Fruit fly (Drosophila melanogaster) Kc167 (cell line): ENCODE measurements around the gene Ugt36D1.

ENCODE experiments used
- Myc ChIP-seq: fragments of >200 bp; optimal IDR thresholded peaks from 2 replicates; lab custom pipeline; 2017; ENCODE audit warnings: missing external identifiers
- Sin3A ChIP-seq: fragments of >200 bp; optimal IDR thresholded peaks from 2 replicates; lab custom pipeline; 2018; ENCODE audit warnings: missing external identifiers
- h ChIP-seq: fragments of >200 bp; optimal IDR thresholded peaks from 3 replicates; lab custom pipeline; 2018; ENCODE audit warnings: missing external identifiers
- insv ChIP-seq: fragments of >200 bp; optimal IDR thresholded peaks from 3 replicates; lab custom pipeline; 2018; ENCODE audit warnings: missing external identifiers
- psq ChIP-seq: fragments of >200 bp; optimal IDR thresholded peaks from 2 replicates; lab custom pipeline; 2017; ENCODE audit warnings: missing external identifiers
- ttk ChIP-seq: sonication (Bioruptor generic); optimal IDR thresholded peaks from 2 replicates; lab custom pipeline; 2017; ENCODE audit warnings: missing external identifiers

The Ugt36D1 gene

DNA sequence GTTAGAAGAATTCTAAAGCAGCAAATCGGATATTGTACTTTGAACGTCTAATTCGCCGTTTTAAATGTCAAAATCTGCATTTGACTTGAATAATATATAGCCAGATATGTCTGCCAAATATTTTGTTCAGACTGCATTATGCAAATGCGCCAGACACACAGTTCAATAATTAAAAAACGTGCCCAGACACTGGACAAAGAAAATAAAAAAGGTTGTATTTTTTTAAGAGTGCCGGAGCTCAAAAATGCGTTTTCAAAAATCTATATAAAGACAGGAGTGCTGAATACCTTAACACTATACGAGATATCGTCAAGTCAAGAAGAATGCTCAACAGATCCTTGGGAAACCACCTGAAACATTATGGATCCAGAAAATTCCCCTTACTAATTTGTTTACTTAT, 11.0 kb upstream of the Ugt36D1 start, which contains the start of the genes CG17325 and CG42305:
TSS of gene CG17325 (plus strand) at position 301 of the 400 bp plus-strand sequence.
TSS of gene CG42305 (plus strand) at position 301 of the 400 bp plus-strand sequence.
- TF ChIP-seq Myc (lab: Kevin White, UChicago) (no peak), ttk (lab: Kevin White, UChicago) (no peak), psq (lab: Kevin White, UChicago) (no peak), insv (no peak), Sin3A (lab: Kevin White, UChicago) (no peak), h (lab: Kevin White, UChicago) (no peak)

DNA sequence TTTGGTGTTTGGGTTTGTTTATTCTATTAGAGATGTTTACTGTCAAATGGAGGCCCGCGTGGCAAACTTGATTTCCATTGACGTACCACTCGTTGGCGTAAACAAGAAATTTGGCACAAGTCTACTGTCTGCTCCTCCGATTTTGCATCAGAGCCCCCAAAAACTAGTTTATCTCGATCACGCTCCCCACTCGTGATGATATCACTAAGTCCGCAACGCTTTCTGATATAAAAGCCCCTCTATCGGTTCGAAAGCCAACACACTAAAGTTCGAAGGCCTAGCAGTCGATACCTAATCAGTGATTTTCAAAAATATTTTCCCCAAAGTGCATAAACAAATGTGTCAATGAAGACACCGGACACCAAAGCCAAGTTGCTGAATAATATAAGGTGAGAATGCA, 10.6 kb upstream of the Ugt36D1 start:
- TF ChIP-seq ttk (lab: Kevin White, UChicago) (no peak), Sin3A (lab: Kevin White, UChicago) (no peak), insv (no peak), psq (lab: Kevin White, UChicago) (no peak), h (lab: Kevin White, UChicago) (no peak), Myc (lab: Kevin White, UChicago) (no peak)

DNA sequence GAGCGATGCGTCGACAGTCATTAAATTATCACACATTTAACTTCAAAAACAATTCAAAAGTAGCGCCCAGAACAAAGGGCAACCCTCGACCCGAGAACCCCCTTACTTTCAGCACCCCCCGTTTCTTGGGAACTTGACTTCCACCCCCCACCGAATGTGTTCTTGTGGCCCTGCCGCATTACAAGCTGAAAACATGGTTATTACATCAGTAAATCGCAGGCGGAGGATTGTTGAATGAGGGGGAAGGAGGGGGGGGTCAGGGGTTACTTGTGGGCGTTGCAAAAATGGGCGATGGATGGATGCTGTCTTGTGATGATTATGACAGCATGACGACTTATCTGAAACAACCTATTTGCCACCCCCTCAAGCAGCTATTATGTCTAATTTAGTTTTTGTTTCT, 8.2 kb upstream of the Ugt36D1 start:
- no peak for TF ChIP-seq Myc (lab: Kevin White, UChicago)
- no peak for TF ChIP-seq psq (lab: Kevin White, UChicago)
- no peak for TF ChIP-seq h (lab: Kevin White, UChicago)
- no peak for TF ChIP-seq insv
- no peak for TF ChIP-seq ttk (lab: Kevin White, UChicago)
- no peak for TF ChIP-seq Sin3A (lab: Kevin White, UChicago)

DNA sequence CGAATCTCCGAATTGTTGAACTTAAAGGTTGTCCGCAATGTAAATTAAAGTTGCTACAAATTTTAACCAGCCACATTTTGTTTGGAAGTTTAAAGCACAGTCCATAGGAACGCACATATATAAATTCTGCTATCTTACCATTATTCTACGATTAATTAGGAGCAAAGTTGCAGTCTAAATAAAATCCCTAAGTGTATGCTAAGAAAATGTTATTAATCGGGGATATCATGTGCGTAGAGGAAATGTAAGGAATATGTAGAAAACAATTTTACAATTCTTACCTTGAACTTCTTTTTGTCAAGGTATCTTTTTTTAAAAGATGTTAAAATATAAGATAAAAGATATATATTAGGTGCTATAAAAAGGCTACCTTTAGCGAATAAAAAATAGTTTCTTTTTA, 5.0 kb upstream of the Ugt36D1 start:
- TF ChIP-seq Sin3A (lab: Kevin White, UChicago), result no peak
- TF ChIP-seq h (lab: Kevin White, UChicago), result no peak
- TF ChIP-seq ttk (lab: Kevin White, UChicago), result no peak
- no peak for TF ChIP-seq psq (lab: Kevin White, UChicago)
- no peak for TF ChIP-seq insv
- TF ChIP-seq Myc (lab: Kevin White, UChicago), result no peak

DNA sequence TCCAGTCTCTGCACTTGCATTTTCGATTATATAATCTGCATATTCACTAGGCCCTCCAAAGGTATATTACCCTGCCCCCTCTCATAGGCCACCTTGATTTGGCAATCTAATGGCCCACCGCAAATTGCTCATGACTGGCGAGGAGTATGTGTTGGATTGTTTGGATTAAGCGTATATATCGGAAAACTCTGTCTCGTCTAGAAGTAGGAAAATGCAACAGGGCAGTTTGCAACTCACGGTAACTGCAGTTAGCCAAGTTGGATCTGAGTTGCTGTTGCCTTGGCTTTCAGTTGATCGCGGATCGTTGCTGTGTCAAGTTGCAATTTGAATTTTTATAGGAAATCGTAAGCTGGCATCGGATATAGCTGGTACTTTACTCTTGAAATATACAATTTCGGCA, 4.3 kb upstream of the Ugt36D1 start, which contains the start of gene Ugt36F1:
TSS of gene Ugt36F1 (plus strand) at position 301 of the 400 bp plus-strand sequence.
- TF ChIP-seq psq (lab: Kevin White, UChicago), result no peak
- TF ChIP-seq insv, result no peak
- no peak for TF ChIP-seq Sin3A (lab: Kevin White, UChicago)
- TF ChIP-seq ttk (lab: Kevin White, UChicago), result no peak
- TF ChIP-seq Myc (lab: Kevin White, UChicago), result no peak
- TF ChIP-seq h (lab: Kevin White, UChicago), result no peak

DNA sequence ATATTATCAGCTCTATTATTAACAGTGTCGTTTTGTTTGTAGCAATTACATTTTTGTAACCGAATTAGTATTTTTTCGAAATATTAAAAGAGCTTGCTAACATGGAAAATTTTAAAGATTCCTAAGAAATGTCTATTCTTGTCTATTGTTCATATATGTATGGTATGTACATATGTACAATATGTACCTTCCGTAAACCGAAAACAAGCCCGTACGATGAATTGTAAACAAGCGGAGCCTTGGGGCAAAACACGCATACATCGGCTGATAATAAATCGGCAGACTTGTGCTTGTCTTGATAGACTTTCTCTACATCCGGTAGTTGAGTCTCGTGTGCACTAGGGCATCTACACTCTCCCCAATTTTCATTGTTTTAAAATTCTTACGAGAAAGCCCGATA, 543 bp upstream of the Ugt36D1 start:
- TF ChIP-seq Sin3A (lab: Kevin White, UChicago) (no peak), ttk (lab: Kevin White, UChicago) (no peak), insv (no peak), h (lab: Kevin White, UChicago) (no peak), psq (lab: Kevin White, UChicago) (no peak), Myc (lab: Kevin White, UChicago) (no peak)

DNA sequence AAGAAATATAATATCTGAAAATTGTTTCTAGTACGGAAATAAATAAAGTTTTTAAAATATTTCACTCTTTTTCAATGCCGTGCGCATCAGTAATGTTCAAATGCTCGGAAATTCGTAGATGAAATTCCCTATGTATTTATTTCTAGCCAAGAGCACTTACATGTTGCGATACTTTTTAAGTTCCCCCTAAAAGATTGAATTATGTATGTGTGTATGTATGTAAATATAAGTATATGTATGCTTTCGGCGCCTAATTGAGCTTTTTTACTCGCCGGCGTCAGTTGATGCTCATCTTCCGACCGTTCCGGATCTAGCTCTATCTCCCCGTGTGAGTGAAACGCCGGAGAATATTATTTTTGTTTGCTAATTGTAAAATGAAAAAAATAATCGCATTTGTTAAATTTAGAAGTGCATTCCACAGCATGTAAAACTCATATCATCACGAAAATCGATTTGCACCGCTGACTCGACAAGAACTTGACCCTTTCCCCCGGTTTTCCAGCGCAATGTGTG, 3.2 kb downstream of the Ugt36D1 start, which contains the start of gene Ugt36E1:
TSS of gene Ugt36E1 (plus strand) at position 275 of the 513 bp plus-strand sequence.
- no peak for TF ChIP-seq insv
- no peak for TF ChIP-seq Sin3A (lab: Kevin White, UChicago)
- TF ChIP-seq psq (lab: Kevin White, UChicago), result no peak
- TF ChIP-seq h (lab: Kevin White, UChicago), result no peak
- TF ChIP-seq ttk (lab: Kevin White, UChicago), result no peak
- TF ChIP-seq Myc (lab: Kevin White, UChicago), result no peak

DNA sequence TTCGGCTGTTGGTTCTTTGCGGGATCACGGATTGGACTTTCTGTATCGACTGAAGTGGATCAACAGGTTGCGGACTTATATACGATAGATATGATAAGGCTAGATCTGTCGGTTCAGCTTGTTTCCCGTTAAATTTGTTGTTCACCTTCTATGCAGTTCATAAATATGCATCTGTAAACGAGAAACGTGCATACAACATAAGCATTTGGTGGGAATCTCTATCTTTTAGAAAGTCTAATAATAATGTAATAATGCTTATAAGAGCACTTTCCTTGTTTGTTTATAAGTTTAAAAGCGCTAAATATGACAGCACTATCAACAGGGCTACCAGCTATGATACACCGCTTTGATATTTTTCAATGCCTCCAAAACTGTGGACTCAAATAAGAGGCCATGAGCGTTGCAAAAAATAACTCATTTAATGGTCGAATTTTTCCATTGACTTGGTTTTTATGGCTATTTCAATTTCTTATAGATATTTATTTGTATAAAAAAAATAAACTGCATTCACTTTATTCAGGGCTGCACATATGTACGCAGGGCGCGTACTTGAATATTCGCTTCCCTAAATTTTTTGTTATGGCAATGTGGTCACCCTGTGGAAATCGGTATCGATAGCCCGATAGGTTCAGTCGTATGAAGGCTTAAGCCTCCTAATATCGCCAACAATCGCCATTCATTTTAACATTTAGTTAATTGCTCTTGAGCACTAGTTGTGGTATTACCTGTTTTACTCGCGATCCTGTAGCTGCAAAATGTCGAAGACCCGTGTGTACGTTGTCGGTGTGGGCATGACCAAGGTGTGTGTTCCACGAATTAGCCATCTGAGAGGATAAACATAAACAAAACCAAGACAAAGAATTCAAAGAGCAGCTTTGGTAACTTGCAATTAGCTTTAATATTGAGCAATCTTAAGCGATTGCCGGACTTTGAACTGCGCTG, 7.5 kb downstream of the Ugt36D1 start, which contains the start of the genes CG17597 and ScpX:
TSS of gene CG17597 (minus strand) at position 567 of the 942 bp plus-strand sequence.
TSS of gene ScpX (plus strand) at position 643 of the 942 bp plus-strand sequence.
- TF ChIP-seq insv (no peak), h (lab: Kevin White, UChicago) (no peak), Sin3A (lab: Kevin White, UChicago) (no peak)

DNA sequence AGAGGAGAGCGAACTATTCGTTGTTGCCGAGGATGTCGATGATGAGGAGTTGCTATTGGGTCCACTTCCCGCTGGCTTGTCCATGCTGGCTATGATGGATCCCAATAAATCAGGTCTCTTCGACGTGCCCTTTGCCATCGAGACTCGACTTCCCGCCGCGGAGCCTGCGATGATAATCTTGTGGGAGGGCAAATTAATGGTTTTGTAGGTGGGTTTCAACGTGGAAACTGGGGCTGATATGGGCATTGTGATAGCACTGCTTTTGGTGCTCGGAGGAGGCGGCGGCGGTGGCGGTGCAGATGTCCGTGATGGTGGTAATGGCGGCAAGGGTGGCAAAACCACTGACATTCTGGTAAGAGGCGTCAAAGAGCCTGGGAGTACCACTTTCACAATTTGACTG, 11.2 kb downstream of the Ugt36D1 start:
- TF ChIP-seq h (lab: Kevin White, UChicago) (no peak), ttk (lab: Kevin White, UChicago) (no peak), insv (no peak)

DNA sequence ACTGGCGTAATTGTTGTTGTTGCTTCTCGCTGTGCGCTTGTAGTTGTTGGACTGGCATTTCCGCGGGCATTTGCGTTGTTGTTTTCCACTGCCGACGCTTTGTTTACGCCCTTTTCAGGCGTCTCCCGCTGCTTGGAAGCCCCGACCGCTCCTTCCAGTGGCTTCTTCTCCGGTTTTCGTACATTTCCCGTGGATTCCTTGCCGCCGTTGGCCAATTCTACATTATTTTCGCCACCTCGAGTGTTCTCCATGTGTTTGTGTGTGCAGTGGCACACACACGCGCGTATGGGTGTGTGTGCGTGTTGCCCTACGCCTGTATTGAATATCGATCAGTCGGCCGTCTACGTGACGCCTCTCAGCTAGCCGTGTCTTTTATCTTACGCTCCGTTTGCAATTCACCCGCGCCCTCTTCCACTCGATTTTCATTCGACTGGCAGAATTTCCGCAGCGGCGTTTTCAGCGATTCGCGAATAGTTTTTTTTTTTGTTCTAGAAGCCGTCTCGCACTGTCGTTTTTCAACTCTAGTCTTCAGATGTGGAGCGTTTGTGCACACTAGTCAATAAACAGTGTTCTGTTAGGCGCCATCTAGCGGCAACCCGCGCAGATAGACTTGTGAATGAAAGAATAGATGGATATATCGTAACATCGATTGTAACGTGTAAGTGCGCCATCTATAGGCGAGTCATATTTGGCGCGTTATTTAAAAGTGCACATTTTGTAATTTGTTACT, 16.0 kb downstream of the Ugt36D1 start, which contains the start of gene CG10600:
TSS of gene CG10600 (minus strand) at position 537 of the 730 bp plus-strand sequence.
- TF ChIP-seq Sin3A (lab: Kevin White, UChicago) (no peak), ttk (lab: Kevin White, UChicago) (no peak), psq (lab: Kevin White, UChicago) (no peak), Myc (lab: Kevin White, UChicago) (no peak), h (lab: Kevin White, UChicago) (no peak), insv (no peak)

DNA sequence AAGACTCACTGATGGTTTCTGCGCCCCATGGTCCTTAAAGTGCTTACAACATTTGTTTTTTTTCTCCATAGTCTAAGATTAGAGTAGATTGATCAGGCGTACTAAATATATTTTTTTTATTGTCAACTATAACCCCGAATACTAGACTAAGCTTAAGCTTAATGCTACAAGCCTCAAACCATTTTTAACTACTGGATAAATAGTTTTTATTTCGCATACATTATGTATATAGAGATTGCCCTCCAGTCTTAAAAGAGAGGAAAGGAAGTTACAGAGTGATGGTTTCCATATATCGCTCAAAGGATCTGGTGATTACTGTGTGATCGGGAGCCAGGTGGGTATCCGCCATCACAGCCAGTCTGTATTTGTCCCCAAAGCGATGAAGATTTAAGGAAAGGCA, 17.9 kb downstream of the Ugt36D1 start, which contains the start of gene CG31752:
TSS of gene CG31752 (minus strand) at position 101 of the 400 bp plus-strand sequence.
- TF ChIP-seq ttk (lab: Kevin White, UChicago), result no peak
- no peak for TF ChIP-seq Sin3A (lab: Kevin White, UChicago)
- TF ChIP-seq Myc (lab: Kevin White, UChicago), result no peak
- no peak for TF ChIP-seq psq (lab: Kevin White, UChicago)
- no peak for TF ChIP-seq h (lab: Kevin White, UChicago)
- no peak for TF ChIP-seq insv
